Worm (Caenorhabditis elegans): ENCODE results near the gene K08F4.3.

The K08F4.3 gene

ce11 chrIV:10177779-10178178 is 48.7 kb downstream of the K08F4.3 start, which contains the start of gene mspn-1:
Gene mspn-1 (plus strand): TSS chrIV:10177968.
- no peak for TF ChIP-seq eor-1 (tag; optimal IDR thresholded peaks at IDR 0.05)
- TF ChIP-seq lin-15B (tag; optimal IDR thresholded peaks at IDR 0.05): no peak
- no peak for TF ChIP-seq ama-1 (optimal IDR thresholded peaks at IDR 0.05)
- no peak for TF ChIP-seq ZK546.5 (tag; optimal IDR thresholded peaks at IDR 0.05)
- no peak for TF ChIP-seq nhr-43 (tag; optimal IDR thresholded peaks at IDR 0.05; ENCODE audit: poor library complexity, severe bottlenecking)
- no peak for TF ChIP-seq nfya-1 (tag; optimal IDR thresholded peaks at IDR 0.05; ENCODE audit: insufficient read depth)
- no peak for TF ChIP-seq mml-1 (tag; optimal IDR thresholded peaks at IDR 0.05)
- no peak for TF ChIP-seq elt-1 (tag; optimal IDR thresholded peaks at IDR 0.05)
- TF ChIP-seq nhr-25 (tag; optimal IDR thresholded peaks at IDR 0.05): no peak
- no peak for TF ChIP-seq hmg-11 (tag; optimal IDR thresholded peaks at IDR 0.05)
